Worm (Caenorhabditis elegans) whole organism, L4 larva: ENCODE measurements around the gene nlp-80.

ENCODE experiments used
- F49E8.2 ChIP-seq: sonication (generic microtip); optimal IDR thresholded peaks from 2 replicates; lab custom pipeline; 2016; ENCODE audit warnings: missing compliant biosample characterization, mild to moderate bottlenecking, missing genetic modification characterization, borderline replicate concordance
- T26A8.4 ChIP-seq: fragments of 200-800 bp; sonication (Bioruptor generic); IDR thresholded peaks from 2 replicates; pipeline ENCODE4 v1.3.6; 2022; ENCODE audit warnings: missing genetic modification characterization, missing compliant biosample characterization
- Y105C5A.15 ChIP-seq: fragments of 200-800 bp; sonication (Bioruptor generic); IDR thresholded peaks from 2 replicates; pipeline ENCODE4 v1.3.6; 2022; ENCODE audit warnings: missing genetic modification characterization, missing compliant biosample characterization
- Y48G9A.11 ChIP-seq: fragments of 200-800 bp; sonication (Bioruptor generic); IDR thresholded peaks from 2 replicates; pipeline ENCODE4 v1.3.6; 2022; ENCODE audit warnings: missing genetic modification reagents, missing genetic modification characterization, missing compliant biosample characterization
- aha-1 ChIP-seq: fragments of 150-350 bp; peaks from one replicate; lab custom pipeline; 2014; ENCODE audit warnings: missing biosample characterization, missing genetic modification characterization
- arid-1 ChIP-seq: fragments of 200-800 bp; sonication (Bioruptor generic); conservative IDR thresholded peaks from 2 replicates; pipeline ENCODE4 v1.3.6; 2022; ENCODE audit warnings: missing genetic modification reagents, missing genetic modification characterization, missing compliant biosample characterization
- ceh-20 ChIP-seq: fragments of 200-800 bp; sonication (Bioruptor generic); IDR thresholded peaks from 2 replicates; pipeline ENCODE4 v1.3.6; 2022; ENCODE audit warnings: missing genetic modification reagents, missing genetic modification characterization, missing compliant biosample characterization
- dmd-6 ChIP-seq: fragments of 200-800 bp; sonication (Bioruptor generic); IDR thresholded peaks from 2 replicates; pipeline ENCODE4 v1.3.6; 2022; ENCODE audit warnings: missing genetic modification reagents, missing genetic modification characterization, missing compliant biosample characterization
- dve-1 ChIP-seq: sonication (generic microtip); optimal IDR thresholded peaks from 2 replicates; lab custom pipeline; 2017; ENCODE audit warnings: antibody characterized with exemption, mild to moderate bottlenecking, missing genetic modification characterization, missing compliant biosample characterization; ENCODE audit not compliant: insufficient read depth
- egl-43 ChIP-seq: fragments of 200-800 bp; sonication (Bioruptor generic); IDR thresholded peaks from 2 replicates; pipeline ENCODE4 v1.3.6; 2022; ENCODE audit warnings: missing genetic modification reagents, missing genetic modification characterization, missing compliant biosample characterization
- gei-8 ChIP-seq: fragments of 200-800 bp; sonication (Bioruptor generic); optimal IDR thresholded peaks from 2 replicates; lab custom pipeline; 2018; ENCODE audit warnings: mild to moderate bottlenecking, missing genetic modification characterization, missing compliant biosample characterization
- jun-1 ChIP-seq: fragments of 150-350 bp; optimal IDR thresholded peaks from 2 replicates; lab custom pipeline; 2014; ENCODE audit warnings: missing biosample characterization, missing genetic modification reagents, missing genetic modification characterization
- lin-39 ChIP-seq: fragments of 150-350 bp; optimal IDR thresholded peaks from 2 replicates; lab custom pipeline; 2014; ENCODE audit warnings: missing biosample characterization, missing genetic modification reagents, missing genetic modification characterization
- lsy-2 ChIP-seq, 2 experiments: fragments of 150-350 bp in 1 of 2; sonication (generic microtip) in 1 of 2; optimal IDR thresholded peaks; 2 replicates each; lab custom pipeline; 2014 to 2017; ENCODE audit warnings: missing biosample characterization in 2 of 2, missing genetic modification characterization in 2 of 2
- madf-5 ChIP-seq, 2 experiments: fragments of 200-800 bp; sonication (Bioruptor generic); IDR thresholded peaks; 2 replicates each; pipeline ENCODE4 v1.3.6; 2022; ENCODE audit warnings: missing compliant biosample characterization in 2 of 2, missing genetic modification characterization in 2 of 2
- mdl-1 ChIP-seq, 2 experiments: fragments of 150-350 bp in 1 of 2; sonication (generic microtip) in 1 of 2; optimal IDR thresholded peaks; 2 replicates each; lab custom pipeline; 2014 to 2017; ENCODE audit warnings: missing biosample characterization in 2 of 2, missing genetic modification characterization in 2 of 2
- mes-2 ChIP-seq: sonication (generic microtip); optimal IDR thresholded peaks from 2 replicates; lab custom pipeline; 2016; ENCODE audit warnings: missing genotype, mild to moderate bottlenecking, missing genetic modification characterization, missing compliant biosample characterization; ENCODE audit not compliant: poor library complexity, severe bottlenecking
- mxl-3 ChIP-seq: fragments of 200-800 bp; sonication (Bioruptor generic); optimal IDR thresholded peaks from 2 replicates; lab custom pipeline; 2018; ENCODE audit warnings: mild to moderate bottlenecking, missing genetic modification characterization, missing compliant biosample characterization
- nhr-25 ChIP-seq: sonication (generic microtip); optimal IDR thresholded peaks from 2 replicates; lab custom pipeline; 2017; ENCODE audit warnings: missing genetic modification characterization, mild to moderate bottlenecking, missing compliant biosample characterization, antibody characterized with exemption, moderate library complexity, borderline replicate concordance; ENCODE audit not compliant: insufficient read depth
- nhr-41 ChIP-seq: fragments of 200-800 bp; sonication (Bioruptor generic); IDR thresholded peaks from 2 replicates; pipeline ENCODE4 v1.3.6; 2022; ENCODE audit warnings: missing genetic modification reagents, missing genetic modification characterization, missing compliant biosample characterization
- nhr-48 ChIP-seq: sonication (generic microtip); optimal IDR thresholded peaks from 2 replicates; lab custom pipeline; 2016; ENCODE audit warnings: mild to moderate bottlenecking, missing genetic modification characterization, missing compliant biosample characterization
- nhr-6 ChIP-seq: fragments of 150-350 bp; optimal IDR thresholded peaks from 2 replicates; lab custom pipeline; 2014; ENCODE audit warnings: missing biosample characterization, missing genetic modification characterization
- nhr-77 ChIP-seq: fragments of 150-350 bp; optimal IDR thresholded peaks from 2 replicates; lab custom pipeline; 2014; ENCODE audit warnings: missing biosample characterization, missing genetic modification characterization
- pha-4 ChIP-seq, 2 experiments: fragments of 150-350 bp in 1 of 2; fragments of 200-800 bp in 1 of 2; sonication (Bioruptor generic) in 1 of 2; IDR thresholded peaks in 1 of 2; optimal IDR thresholded peaks in 1 of 2; 2 replicates each; pipeline versions ENCODE4 v1.3.6 to Lab custom; 2014 to 2022; ENCODE audit warnings: missing genetic modification characterization in 2 of 2, missing genetic modification reagents in 2 of 2, missing biosample characterization in 1 of 2, missing compliant biosample characterization in 1 of 2
- saeg-2 ChIP-seq: fragments of 200-800 bp; sonication (Bioruptor generic); IDR thresholded peaks from 2 replicates; pipeline ENCODE4 v1.3.6; 2022; ENCODE audit warnings: missing genetic modification reagents, missing genetic modification characterization, missing compliant biosample characterization
- skn-1 ChIP-seq: fragments of 150-350 bp; optimal IDR thresholded peaks from 2 replicates; lab custom pipeline; 2014; ENCODE audit warnings: missing biosample characterization, missing genetic modification characterization
- snpc-4 ChIP-seq: fragments of 150-350 bp; optimal IDR thresholded peaks from 2 replicates; lab custom pipeline; 2014; ENCODE audit warnings: missing biosample characterization, missing genetic modification characterization
- spr-1 ChIP-seq: sonication (generic microtip); optimal IDR thresholded peaks from 2 replicates; lab custom pipeline; 2016; ENCODE audit warnings: mild to moderate bottlenecking, missing genetic modification characterization, missing compliant biosample characterization
- unc-130 ChIP-seq: sonication (generic microtip); optimal IDR thresholded peaks from 2 replicates; lab custom pipeline; 2016; ENCODE audit warnings: missing genetic modification reagents, missing genetic modification characterization, missing compliant biosample characterization
- unc-62 ChIP-seq, 3 experiments: fragments of 150-350 bp in 1 of 3; sonication (generic microtip); optimal IDR thresholded peaks in 2 of 3; peaks in 1 of 3; 1 replicate in 1 of 3; 2 replicates in 2 of 3; lab custom pipeline; 2014 to 2017; ENCODE audit warnings: missing biosample characterization in 3 of 3, missing genetic modification characterization in 3 of 3, missing genetic modification reagents in 3 of 3, missing genotype in 1 of 3
- zfp-2 ChIP-seq: sonication (generic microtip); optimal IDR thresholded peaks from 2 replicates; lab custom pipeline; 2016; ENCODE audit warnings: mild to moderate bottlenecking, missing genetic modification characterization, missing compliant biosample characterization
- zip-2 ChIP-seq: fragments of 150-350 bp; optimal IDR thresholded peaks from 2 replicates; lab custom pipeline; 2014; ENCODE audit warnings: missing biosample characterization, missing genetic modification characterization
- ztf-11 ChIP-seq: fragments of 150-350 bp; optimal IDR thresholded peaks from 2 replicates; lab custom pipeline; 2014; ENCODE audit warnings: missing biosample characterization, missing genetic modification characterization

The nlp-80 gene

DNA sequence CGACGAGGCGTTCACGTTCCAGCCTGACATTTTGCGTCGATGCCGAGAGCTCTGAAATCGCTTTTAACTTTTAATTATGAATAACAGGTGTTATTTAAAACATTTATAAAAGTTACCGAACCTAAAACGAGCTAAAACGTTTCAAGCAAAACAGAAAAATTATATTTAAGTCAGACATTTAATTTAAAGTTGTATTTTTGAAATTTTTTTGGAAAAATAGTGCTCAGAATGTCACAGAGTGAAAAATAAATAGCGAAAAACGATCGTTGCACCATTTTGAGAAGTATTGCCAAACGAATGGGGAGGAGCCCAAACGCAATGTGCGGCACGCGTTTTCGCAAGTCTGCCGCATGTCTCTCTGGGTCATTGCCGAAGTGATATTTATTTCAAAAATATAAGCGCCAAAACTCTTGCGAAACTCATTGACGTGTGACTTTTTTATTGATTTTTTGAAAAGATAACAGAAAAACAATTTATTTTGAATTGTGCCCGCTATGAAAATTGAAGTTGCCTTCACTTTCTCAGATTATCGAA lies 47.7 kb upstream of the nlp-80 start, which contains the start of gene erfa-3 (continued):
- TF ChIP-seq egl-43 (GFP tag; lab: Robert Waterston, UW), result no peak
- TF ChIP-seq lsy-2 (tag; optimal IDR thresholded peaks at IDR 0.05; lab: Kevin White, UChicago), result peak in 1 of 2 experiments; percentile 73
- TF ChIP-seq mdl-1 (tag; optimal IDR thresholded peaks at IDR 0.05; lab: Kevin White, UChicago), result no peak
- peak; percentile 36; the same call in 1 of the 2 replicates for TF ChIP-seq pha-4 (GFP tag; IDR thresholded peaks at IDR 0.05; lab: Robert Waterston, UW)
- no peak for TF ChIP-seq pha-4 (tag; optimal IDR thresholded peaks at IDR 0.05; lab: Kevin White, UChicago)
- TF ChIP-seq spr-1, result peak; percentile 43
- peak; percentile 2 for TF ChIP-seq nhr-25 (tag; lab: Kevin White, UChicago)
- 0 out of 2 replicates have a peak, but pooled peaks have one; percentile 13 for TF ChIP-seq arid-1 (GFP tag; lab: Robert Waterston, UW)
- no peak for TF ChIP-seq jun-1
- 0 out of 2 replicates have a peak, but pooled peaks have one; percentile 51 for TF ChIP-seq Y105C5A.15
- TF ChIP-seq ztf-11 (tag; lab: Kevin White, UChicago), result no peak
- TF ChIP-seq F49E8.2, result no peak
- peak; percentile 61; the same call in 1 of the 2 replicates for TF ChIP-seq T26A8.4 (GFP tag; lab: Robert Waterston, UW)
- TF ChIP-seq nhr-48 (tag; lab: Kevin White, UChicago), result peak; percentile 29

DNA sequence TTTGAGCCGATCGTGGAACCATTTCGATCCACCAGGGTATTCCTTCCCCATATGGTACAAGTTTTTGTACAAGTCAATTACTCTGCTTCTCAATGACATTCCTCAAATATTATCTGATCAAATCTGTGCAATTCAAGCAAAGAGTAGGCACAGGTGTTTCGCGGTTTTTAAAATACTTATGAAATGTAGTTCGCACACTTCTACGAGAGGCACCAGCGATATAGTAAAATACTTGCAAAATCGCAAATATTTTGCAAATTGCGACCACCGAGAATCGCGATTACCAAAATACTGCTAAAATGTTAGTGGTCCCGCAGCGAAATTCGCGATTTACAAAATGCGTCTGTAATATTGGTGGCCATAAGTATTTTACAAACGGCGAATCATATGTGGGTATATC lies 44.2 kb upstream of the nlp-80 start, which contains the start of gene Y42A5A.5:
Gene Y42A5A.5, minus strand, starts transcription at position 101 of the 400 bp plus-strand sequence.
- peak; percentile 58 for TF ChIP-seq aha-1 (tag; lab: Kevin White, UChicago)

- TF ChIP-seq zip-2 (no peak), unc-62 (GFP tag; optimal IDR thresholded peaks at IDR 0.05 in 1 of 2; lab: Kevin White, UChicago) (peak in 1 of 2 experiments; percentile 90), unc-62 (tag; optimal IDR thresholded peaks at IDR 0.05; lab: Kevin White, UChicago) (no peak)
Observed at ce11 chrV:11104408-11104807, 39.0 kb upstream of the nlp-80 start.

- no peak for TF ChIP-seq lin-39 (tag; lab: Kevin White, UChicago)
- TF ChIP-seq unc-130 (GFP tag; lab: Kevin White, UChicago), result no peak
- no peak for TF ChIP-seq mes-2
- TF ChIP-seq dmd-6 (GFP tag; lab: Robert Waterston, UW), result no peak
- no peak for TF ChIP-seq zfp-2 (tag; lab: Kevin White, UChicago)
- no peak for TF ChIP-seq gei-8 (GFP tag; lab: Kevin White, UChicago)
- TF ChIP-seq ceh-20 (GFP tag; lab: Robert Waterston, UW), result no peak
- TF ChIP-seq dve-1 (tag; lab: Kevin White, UChicago), result no peak
- no peak for TF ChIP-seq nhr-77 (tag; lab: Kevin White, UChicago)
- TF ChIP-seq egl-43 (GFP tag; lab: Robert Waterston, UW), result no peak
- TF ChIP-seq mxl-3, result no peak
- no peak for TF ChIP-seq saeg-2
- no peak for TF ChIP-seq madf-5 (GFP tag; IDR thresholded peaks at IDR 0.05; lab: Robert Waterston, UW)
- TF ChIP-seq nhr-41, result no peak
- no peak for TF ChIP-seq skn-1
- TF ChIP-seq snpc-4 (tag; lab: Kevin White, UChicago), result no peak
Observed at ce11 chrV:11098599-11098998, 33.2 kb upstream of the nlp-80 start, which contains the start of gene cdkl-1. Gene cdkl-1 (plus strand): TSS chrV:11098899.

DNA sequence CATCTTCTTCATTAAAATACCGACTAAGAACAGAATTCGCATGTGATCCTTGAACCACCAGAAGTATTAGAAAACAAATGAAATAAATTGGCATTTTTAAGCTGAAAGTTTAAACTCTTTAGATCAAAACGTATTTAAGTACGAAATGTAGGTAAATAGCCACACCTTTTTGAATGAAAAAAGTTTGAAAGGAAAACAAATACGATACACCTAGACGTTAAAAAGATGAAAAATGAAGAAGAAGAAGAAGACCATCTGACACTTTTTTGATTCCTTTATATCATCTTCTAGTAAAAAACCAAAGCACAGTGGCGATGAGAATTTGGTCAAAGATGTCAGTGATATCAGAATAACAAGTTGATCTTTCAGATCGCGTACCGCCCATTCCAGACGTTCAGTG lies 30.5 kb upstream of the nlp-80 start, which contains the start of gene Y42A5A.3:
Gene Y42A5A.3, minus strand, starts transcription at position 101 of the 400 bp plus-strand sequence.
- TF ChIP-seq nhr-6 (tag; lab: Kevin White, UChicago), result no peak
- TF ChIP-seq nhr-41, result no peak
- TF ChIP-seq Y48G9A.11 (GFP tag; lab: Robert Waterston, UW), result no peak
- TF ChIP-seq arid-1 (GFP tag; lab: Robert Waterston, UW), result no peak
- no peak for TF ChIP-seq gei-8 (GFP tag; lab: Kevin White, UChicago)
- TF ChIP-seq, all 104 proteins: peak for 0
